Worm (Caenorhabditis elegans): ENCODE measurements around the gene F11A5.15.
A peak's percentile ranks its signal among the peaks of the same experiment; 100 is the strongest.

Gene F11A5.15

ce11 chrV:16180350-16180749, 38.1 kb downstream of the F11A5.15 start, which contains the start of gene str-106:
Gene str-106, plus strand, starts transcription at chrV:16180650.
- TF ChIP-seq ZK546.5 (tag; optimal IDR thresholded peaks at IDR 0.05): no peak
- no peak for TF ChIP-seq ceh-28 (tag; optimal IDR thresholded peaks at IDR 0.05)

- no peak for TF ChIP-seq jun-1 (tag; optimal IDR thresholded peaks at IDR 0.05)
- TF ChIP-seq ztf-11 (tag; optimal IDR thresholded peaks at IDR 0.05): no peak
- TF ChIP-seq zag-1 (tag; optimal IDR thresholded peaks at IDR 0.05): no peak
- no peak for TF ChIP-seq nhr-76 (tag; optimal IDR thresholded peaks at IDR 0.05)
- TF ChIP-seq ceh-9 (tag; optimal IDR thresholded peaks at IDR 0.05): no peak
- TF ChIP-seq eor-1 (tag; optimal IDR thresholded peaks at IDR 0.05): no peak
- TF ChIP-seq egl-27 (tag; optimal IDR thresholded peaks at IDR 0.05): no peak
- TF ChIP-seq lin-39 (tag; optimal IDR thresholded peaks at IDR 0.05): no peak
Observed at ce11 chrV:16175757-16176156, 42.7 kb downstream of the F11A5.15 start, which contains the start of gene cyp-33D1. Gene cyp-33D1, minus strand, starts transcription at chrV:16175857.

- TF ChIP-seq aly-2 (tag; optimal IDR thresholded peaks at IDR 0.05) (no peak), pqm-1 (tag; optimal IDR thresholded peaks at IDR 0.05) (peak; percentile 35), nfya-1 (tag; optimal IDR thresholded peaks at IDR 0.05; ENCODE audit: insufficient read depth) (no peak), elt-2 (tag; optimal IDR thresholded peaks at IDR 0.05) (peak; percentile 60)
Observed at ce11 chrV:16175227-16175626, 43.2 kb downstream of the F11A5.15 start.

- TF ChIP-seq elt-1 (tag; optimal IDR thresholded peaks at IDR 0.05) (no peak), unc-39 (tag; optimal IDR thresholded peaks at IDR 0.05) (no peak), elt-2 (tag; optimal IDR thresholded peaks at IDR 0.05) (peak; percentile 23), nhr-12 (tag; optimal IDR thresholded peaks at IDR 0.05) (no peak)
Observed at ce11 chrV:16174109-16174508, 44.3 kb downstream of the F11A5.15 start.

DNA sequence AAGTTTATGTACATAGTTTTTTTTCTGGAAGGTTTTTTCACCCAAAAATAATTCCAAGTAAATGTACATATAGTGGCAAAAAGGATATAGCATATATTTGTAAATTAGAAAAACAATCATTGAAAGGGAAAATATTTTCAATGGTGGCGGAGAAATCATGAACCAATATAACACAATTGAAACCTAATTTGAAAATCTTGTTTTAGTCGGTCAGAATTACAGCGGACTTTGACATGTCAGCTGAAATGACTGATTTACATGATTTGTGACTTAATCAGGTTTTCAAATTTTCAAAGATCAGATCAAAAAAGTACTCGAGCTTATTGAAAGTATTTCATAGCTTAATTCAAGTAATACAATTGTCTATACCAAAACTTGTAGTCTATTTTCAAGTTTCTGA, 46.7 kb downstream of the F11A5.15 start, which contains the start of gene K05D4.9:
Gene K05D4.9 (minus strand): TSS at position 101 of the 400 bp plus-strand sequence.
- TF ChIP-seq nhr-23 (tag; optimal IDR thresholded peaks at IDR 0.05): no peak
- TF ChIP-seq ztf-11 (tag; optimal IDR thresholded peaks at IDR 0.05): no peak
- TF ChIP-seq nhr-11 (tag; optimal IDR thresholded peaks at IDR 0.05): no peak
- no peak for TF ChIP-seq elt-3 (tag; optimal IDR thresholded peaks at IDR 0.05)
- no peak for TF ChIP-seq ama-1 (optimal IDR thresholded peaks at IDR 0.05)
- no peak for TF ChIP-seq jun-1 (tag; optimal IDR thresholded peaks at IDR 0.05)
- no peak for TF ChIP-seq tbx-2 (tag; optimal IDR thresholded peaks at IDR 0.05)
- no peak for TF ChIP-seq ZK546.5 (tag; optimal IDR thresholded peaks at IDR 0.05)
- TF ChIP-seq eor-1 (tag; optimal IDR thresholded peaks at IDR 0.05): no peak
- TF ChIP-seq elt-2 (tag; optimal IDR thresholded peaks at IDR 0.05): no peak
- no peak for TF ChIP-seq fos-1 (tag; optimal IDR thresholded peaks at IDR 0.05)
- TF ChIP-seq sea-2 (GFP tag; optimal IDR thresholded peaks at IDR 0.05): no peak
- TF ChIP-seq mml-1 (tag; optimal IDR thresholded peaks at IDR 0.05): no peak
- no peak for TF ChIP-seq pha-4 (tag; optimal IDR thresholded peaks at IDR 0.05)
- TF ChIP-seq nhr-76 (tag; optimal IDR thresholded peaks at IDR 0.05): no peak
- no peak for TF ChIP-seq elt-1 (tag; optimal IDR thresholded peaks at IDR 0.05)
- TF ChIP-seq nhr-67 (tag; optimal IDR thresholded peaks at IDR 0.05): no peak
- TF ChIP-seq pqm-1 (tag; optimal IDR thresholded peaks at IDR 0.05): no peak

DNA sequence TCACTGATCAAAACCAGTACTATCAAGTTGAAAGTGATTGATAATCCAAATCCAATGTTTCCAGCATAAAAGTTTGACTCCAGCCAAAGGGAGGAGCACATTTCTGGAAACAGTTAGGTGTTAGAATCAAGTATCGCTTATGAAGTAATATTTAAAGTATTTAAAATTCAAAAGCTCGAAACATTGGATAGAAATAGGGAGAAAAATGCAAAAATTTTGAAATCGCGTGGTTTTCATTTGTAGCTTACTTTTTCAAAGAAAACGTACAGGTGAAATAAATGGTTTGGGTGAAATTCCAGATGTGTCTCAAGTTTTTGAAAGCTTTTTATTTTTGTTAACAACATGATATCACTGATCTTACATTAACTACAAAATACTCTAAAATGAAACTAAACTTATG, 49.4 kb downstream of the F11A5.15 start, which contains the start of gene str-111:
Gene str-111 (minus strand): TSS at position 101 of the 400 bp plus-strand sequence.
- TF ChIP-seq pha-4 (tag; optimal IDR thresholded peaks at IDR 0.05) (no peak), mdl-1 (tag; optimal IDR thresholded peaks at IDR 0.05) (no peak), skn-1 (tag; optimal IDR thresholded peaks at IDR 0.05) (no peak), lin-39 (tag; optimal IDR thresholded peaks at IDR 0.05) (no peak), ztf-11 (tag; optimal IDR thresholded peaks at IDR 0.05) (no peak), aly-2 (tag; optimal IDR thresholded peaks at IDR 0.05) (no peak), ceh-9 (tag; optimal IDR thresholded peaks at IDR 0.05) (no peak), nhr-43 (tag; optimal IDR thresholded peaks at IDR 0.05; ENCODE audit: poor library complexity, severe bottlenecking) (no peak), daf-12 (tag; optimal IDR thresholded peaks at IDR 0.05) (no peak), ceh-82 (tag; optimal IDR thresholded peaks at IDR 0.05) (no peak), nhr-76 (tag; optimal IDR thresholded peaks at IDR 0.05) (no peak), nhr-77 (tag; optimal IDR thresholded peaks at IDR 0.05) (no peak)

All from whole organism, L3 larva.